Worm (Caenorhabditis elegans): ENCODE data around the gene algn-11.

algn-11 gene

ce11 chrIII:7300763-7301162 lies 10.4 kb upstream of the algn-11 start:
- no peak for TF ChIP-seq ztf-29 (GFP tag; IDR thresholded peaks at IDR 0.05)
- no peak for TF ChIP-seq klf-2 (GFP tag; conservative IDR thresholded peaks at IDR 0.05)
- no peak for TF ChIP-seq ztf-23 (GFP tag; IDR thresholded peaks at IDR 0.05)
- no peak for TF ChIP-seq med-1 (GFP tag; optimal IDR thresholded peaks at IDR 0.05; ENCODE audit: insufficient read depth)
- TF ChIP-seq flt-1 (GFP tag; IDR thresholded peaks at IDR 0.05) = no peak
- no peak for TF ChIP-seq T22C8.4 (GFP tag; IDR thresholded peaks at IDR 0.05)
- no peak for TF ChIP-seq tab-1 (GFP tag; IDR thresholded peaks at IDR 0.05)
- TF ChIP-seq ref-1 (GFP tag; conservative IDR thresholded peaks at IDR 0.05) = no peak
- TF ChIP-seq cog-1 (tag; optimal IDR thresholded peaks at IDR 0.05) = no peak

ce11 chrIII:7300169-7300568 lies 9.8 kb upstream of the algn-11 start:
- TF ChIP-seq med-1 (GFP tag; optimal IDR thresholded peaks at IDR 0.05; ENCODE audit: insufficient read depth) = no peak
- no peak for TF ChIP-seq ref-1 (GFP tag; conservative IDR thresholded peaks at IDR 0.05)
- no peak for TF ChIP-seq flt-1 (GFP tag; IDR thresholded peaks at IDR 0.05)
- no peak for TF ChIP-seq cog-1 (tag; optimal IDR thresholded peaks at IDR 0.05)
- no peak for TF ChIP-seq T22C8.4 (GFP tag; IDR thresholded peaks at IDR 0.05)
- TF ChIP-seq tab-1 (GFP tag; IDR thresholded peaks at IDR 0.05) = no peak
- TF ChIP-seq ztf-23 (GFP tag; IDR thresholded peaks at IDR 0.05) = no peak
- no peak for TF ChIP-seq ztf-29 (GFP tag; IDR thresholded peaks at IDR 0.05)

- no peak for TF ChIP-seq cog-1 (tag; optimal IDR thresholded peaks at IDR 0.05)
- TF ChIP-seq flt-1 (GFP tag; IDR thresholded peaks at IDR 0.05) = no peak
- TF ChIP-seq ztf-23 (GFP tag; IDR thresholded peaks at IDR 0.05) = no peak
- TF ChIP-seq klf-2 (GFP tag; conservative IDR thresholded peaks at IDR 0.05) = no peak
- no peak for TF ChIP-seq T22C8.4 (GFP tag; IDR thresholded peaks at IDR 0.05)
- TF ChIP-seq ref-1 (GFP tag; conservative IDR thresholded peaks at IDR 0.05) = no peak
- no peak for TF ChIP-seq med-1 (GFP tag; optimal IDR thresholded peaks at IDR 0.05; ENCODE audit: insufficient read depth)
- no peak for TF ChIP-seq tab-1 (GFP tag; IDR thresholded peaks at IDR 0.05)
- TF ChIP-seq ztf-29 (GFP tag; IDR thresholded peaks at IDR 0.05) = no peak
Measured at ce11 chrIII:7299466-7299865, 9.1 kb upstream of the algn-11 start, which contains the start of the genes B0361.14 and B0361.9. B0361.14 (minus strand) TSS chrIII:7299531. B0361.9 (minus strand) TSS chrIII:7299631.

DNA sequence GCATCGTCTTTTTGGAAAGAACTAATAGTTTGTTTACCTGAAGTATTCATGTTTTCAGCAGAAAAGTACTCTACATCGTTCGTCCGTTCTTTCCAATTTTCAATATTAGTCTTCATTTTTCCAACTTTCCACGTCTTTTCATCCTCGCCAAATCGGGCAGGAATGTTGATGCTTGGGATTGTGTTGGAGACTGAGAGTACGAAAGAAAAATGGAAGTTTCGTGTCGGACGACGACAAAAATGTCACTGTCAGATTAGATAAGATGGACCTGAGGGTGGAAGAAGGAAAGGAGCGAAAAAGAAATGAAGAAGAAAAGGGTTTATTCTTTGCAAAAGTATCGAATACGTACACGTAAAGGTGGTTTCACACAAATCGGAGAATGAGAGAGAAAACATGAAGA lies 7.7 kb upstream of the algn-11 start:
- no peak for TF ChIP-seq klf-2 (GFP tag; conservative IDR thresholded peaks at IDR 0.05)
- TF ChIP-seq ztf-29 (GFP tag; IDR thresholded peaks at IDR 0.05) = no peak
- no peak for TF ChIP-seq ztf-23 (GFP tag; IDR thresholded peaks at IDR 0.05)
- TF ChIP-seq cog-1 (tag; optimal IDR thresholded peaks at IDR 0.05) = no peak
- no peak for TF ChIP-seq flt-1 (GFP tag; IDR thresholded peaks at IDR 0.05)
- TF ChIP-seq tab-1 (GFP tag; IDR thresholded peaks at IDR 0.05) = no peak
- no peak for TF ChIP-seq ref-1 (GFP tag; conservative IDR thresholded peaks at IDR 0.05)
- no peak for TF ChIP-seq med-1 (GFP tag; optimal IDR thresholded peaks at IDR 0.05; ENCODE audit: insufficient read depth)

DNA sequence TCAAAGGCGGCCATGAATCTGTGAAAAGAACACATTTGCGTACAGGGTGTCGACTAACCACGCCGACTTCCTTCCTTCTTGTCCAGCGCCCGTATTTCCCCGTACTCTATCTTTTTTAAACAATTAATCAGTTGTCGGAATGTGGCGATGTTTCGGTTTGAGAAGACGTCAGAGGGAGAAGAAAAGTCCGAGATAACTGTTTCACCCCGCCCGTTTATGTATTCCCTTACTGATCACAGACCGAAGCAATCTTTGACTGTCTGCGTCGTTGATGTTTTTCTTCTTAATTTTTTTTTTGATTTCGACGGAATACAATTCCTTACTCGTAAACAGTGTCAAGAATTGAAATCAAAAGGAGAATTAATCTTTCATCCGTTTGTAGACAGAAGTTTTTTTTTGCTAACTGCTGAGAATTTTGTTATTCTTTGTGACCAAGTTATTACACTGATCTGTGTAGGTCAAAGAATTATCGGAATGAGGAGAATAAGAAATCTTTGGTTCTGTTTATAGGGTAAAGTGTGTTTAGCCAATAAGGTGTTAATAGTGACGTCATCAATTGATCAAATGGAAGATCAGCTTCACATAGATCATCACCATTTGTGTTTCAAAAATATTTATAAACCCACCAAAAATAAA lies 6.8 kb upstream of the algn-11 start:
- TF ChIP-seq flt-1 (GFP tag; IDR thresholded peaks at IDR 0.05) (no peak), med-1 (GFP tag; optimal IDR thresholded peaks at IDR 0.05; ENCODE audit: insufficient read depth) (no peak), ref-1 (GFP tag; conservative IDR thresholded peaks at IDR 0.05) (no peak), ztf-29 (GFP tag; IDR thresholded peaks at IDR 0.05) (no peak), cog-1 (tag; optimal IDR thresholded peaks at IDR 0.05) (no peak), tab-1 (GFP tag; IDR thresholded peaks at IDR 0.05) (no peak), ztf-23 (GFP tag; IDR thresholded peaks at IDR 0.05) (no peak), T22C8.4 (GFP tag; IDR thresholded peaks at IDR 0.05) (no peak), klf-2 (GFP tag; conservative IDR thresholded peaks at IDR 0.05) (no peak)

DNA sequence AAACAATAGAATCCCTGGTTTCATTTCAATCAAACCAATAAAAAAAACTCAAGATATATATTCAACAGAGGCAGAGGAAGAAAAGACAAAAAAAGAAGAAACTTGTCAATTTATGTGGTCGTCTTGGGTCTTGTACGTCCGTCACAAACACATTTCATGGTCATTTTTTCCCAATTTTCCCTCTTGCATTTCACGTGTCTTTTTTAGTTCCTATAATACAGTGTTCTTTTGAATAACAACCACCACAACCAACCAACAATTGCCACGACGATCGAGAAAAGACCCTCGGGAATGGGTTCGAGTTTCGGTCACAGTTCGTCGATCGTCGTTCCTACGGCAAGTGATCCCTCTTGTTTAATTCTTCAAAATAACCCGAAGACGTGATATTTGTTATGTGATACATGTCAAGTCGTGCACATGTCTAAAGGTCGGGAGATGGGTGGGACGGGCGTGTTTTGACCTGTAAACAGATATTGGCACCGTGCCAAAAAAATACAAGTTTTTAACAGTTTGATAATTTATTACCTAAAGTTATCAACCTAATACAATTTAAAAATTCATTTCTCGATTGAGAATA lies 5.8 kb upstream of the algn-11 start:
- no peak for TF ChIP-seq flt-1 (GFP tag; IDR thresholded peaks at IDR 0.05)
- no peak for TF ChIP-seq med-1 (GFP tag; optimal IDR thresholded peaks at IDR 0.05; ENCODE audit: insufficient read depth)
- TF ChIP-seq ztf-23 (GFP tag; IDR thresholded peaks at IDR 0.05) = no peak
- no peak for TF ChIP-seq ref-1 (GFP tag; conservative IDR thresholded peaks at IDR 0.05)
- no peak for TF ChIP-seq klf-2 (GFP tag; conservative IDR thresholded peaks at IDR 0.05)
- no peak for TF ChIP-seq cog-1 (tag; optimal IDR thresholded peaks at IDR 0.05)
- no peak for TF ChIP-seq T22C8.4 (GFP tag; IDR thresholded peaks at IDR 0.05)
- TF ChIP-seq tab-1 (GFP tag; IDR thresholded peaks at IDR 0.05) = no peak
- no peak for TF ChIP-seq ztf-29 (GFP tag; IDR thresholded peaks at IDR 0.05)

ce11 chrIII:7293075-7293684 lies 2.8 kb upstream of the algn-11 start, which contains the start of gene cwf-19L2:
cwf-19L2 (plus strand) TSS chrIII:7293634.
- TF ChIP-seq ztf-29 (GFP tag; IDR thresholded peaks at IDR 0.05) (no peak), ref-1 (GFP tag; conservative IDR thresholded peaks at IDR 0.05) (no peak), flt-1 (GFP tag; IDR thresholded peaks at IDR 0.05) (no peak), med-1 (GFP tag; optimal IDR thresholded peaks at IDR 0.05; ENCODE audit: insufficient read depth) (no peak), tab-1 (GFP tag; IDR thresholded peaks at IDR 0.05) (no peak), klf-2 (GFP tag; conservative IDR thresholded peaks at IDR 0.05) (no peak), T22C8.4 (GFP tag; IDR thresholded peaks at IDR 0.05) (no peak), ztf-23 (GFP tag; IDR thresholded peaks at IDR 0.05) (no peak)

ce11 chrIII:7292569-7292968 lies 2.2 kb upstream of the algn-11 start:
- TF ChIP-seq T22C8.4 (GFP tag; IDR thresholded peaks at IDR 0.05) (no peak), flt-1 (GFP tag; IDR thresholded peaks at IDR 0.05) (no peak), ztf-29 (GFP tag; IDR thresholded peaks at IDR 0.05) (no peak), klf-2 (GFP tag; conservative IDR thresholded peaks at IDR 0.05) (no peak), ref-1 (GFP tag; conservative IDR thresholded peaks at IDR 0.05) (no peak), med-1 (GFP tag; optimal IDR thresholded peaks at IDR 0.05; ENCODE audit: insufficient read depth) (no peak)

DNA sequence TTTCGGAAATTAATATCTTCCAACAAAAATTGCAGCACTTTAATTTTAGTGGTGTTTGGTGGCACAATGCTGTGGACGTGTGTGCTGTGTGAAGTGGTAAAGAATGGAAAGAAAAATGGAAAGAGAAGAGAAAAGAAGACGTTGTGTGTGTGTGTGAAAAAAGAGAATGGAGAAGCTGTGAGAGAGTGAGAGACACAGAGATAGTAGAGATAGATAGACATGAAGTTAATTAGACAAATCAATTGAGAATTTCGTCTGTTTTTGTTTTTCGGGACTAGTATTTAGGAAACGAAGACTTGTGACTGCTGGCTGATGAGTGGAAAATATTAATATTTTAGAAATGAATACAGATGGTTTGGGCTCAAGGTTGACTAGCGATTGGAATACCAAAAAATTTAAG lies 854 bp upstream of the algn-11 start:
- TF ChIP-seq flt-1 (GFP tag; IDR thresholded peaks at IDR 0.05) (no peak), ztf-23 (GFP tag; IDR thresholded peaks at IDR 0.05) (no peak), klf-2 (GFP tag; conservative IDR thresholded peaks at IDR 0.05) (no peak), T22C8.4 (GFP tag; IDR thresholded peaks at IDR 0.05) (no peak), ref-1 (GFP tag; conservative IDR thresholded peaks at IDR 0.05) (no peak), med-1 (GFP tag; optimal IDR thresholded peaks at IDR 0.05; ENCODE audit: insufficient read depth) (no peak), tab-1 (GFP tag; IDR thresholded peaks at IDR 0.05) (no peak), ztf-29 (GFP tag; IDR thresholded peaks at IDR 0.05) (no peak), cog-1 (tag; optimal IDR thresholded peaks at IDR 0.05) (no peak)
